Worm (Caenorhabditis elegans) whole organism, L3 larva: ENCODE measurements around the gene srw-76.

Experiments used
- aly-2 ChIP-seq: fragments of 150-350 bp; optimal IDR thresholded peaks from 2 replicates; lab custom pipeline; 2014; ENCODE audit warnings: missing biosample characterization, missing genetic modification characterization
- ama-1 ChIP-seq: fragments of 150-350 bp; optimal IDR thresholded peaks from 2 replicates; lab custom pipeline; 2018
- ceh-16 ChIP-seq: sonication (generic microtip); optimal IDR thresholded peaks from 2 replicates; lab custom pipeline; 2017; ENCODE audit warnings: missing biosample characterization, missing genetic modification characterization
- ceh-28 ChIP-seq: fragments of 150-350 bp; optimal IDR thresholded peaks from 2 replicates; lab custom pipeline; 2014; ENCODE audit warnings: missing biosample characterization, missing genetic modification reagents, missing genetic modification characterization
- ceh-9 ChIP-seq: sonication (generic microtip); optimal IDR thresholded peaks from 2 replicates; lab custom pipeline; 2018; ENCODE audit warnings: missing biosample characterization, missing genetic modification characterization
- daf-12 ChIP-seq: fragments of 150-350 bp; optimal IDR thresholded peaks from 2 replicates; lab custom pipeline; 2014; ENCODE audit warnings: missing biosample characterization, missing genetic modification reagents, missing genetic modification characterization
- egl-27 ChIP-seq: sonication (generic microtip); optimal IDR thresholded peaks from 4 replicates; lab custom pipeline; 2017; ENCODE audit warnings: missing biosample characterization, missing genetic modification reagents, missing genetic modification characterization
- egl-5 ChIP-seq: fragments of 150-350 bp; optimal IDR thresholded peaks from 2 replicates; lab custom pipeline; 2017; ENCODE audit warnings: missing biosample characterization, missing genetic modification reagents, missing genetic modification characterization, inconsistent platforms
- eor-1 ChIP-seq, 2 experiments: fragments of 150-350 bp; optimal IDR thresholded peaks; 2 replicates each; lab custom pipeline; 2014 to 2018; ENCODE audit warnings: missing biosample characterization in 2 of 2, missing genetic modification characterization in 2 of 2
- fos-1 ChIP-seq: fragments of 150-350 bp; optimal IDR thresholded peaks from 2 replicates; lab custom pipeline; 2014; ENCODE audit warnings: missing biosample characterization, missing genetic modification characterization
- jun-1 ChIP-seq: fragments of 150-350 bp; optimal IDR thresholded peaks from 2 replicates; lab custom pipeline; 2014; ENCODE audit warnings: missing biosample characterization, missing genetic modification reagents, missing genetic modification characterization
- mdl-1 ChIP-seq: fragments of 150-350 bp; optimal IDR thresholded peaks from 2 replicates; lab custom pipeline; 2014; ENCODE audit warnings: missing biosample characterization, missing genetic modification characterization
- nhr-11 ChIP-seq: fragments of 150-350 bp; optimal IDR thresholded peaks from 2 replicates; lab custom pipeline; 2014; ENCODE audit warnings: missing biosample characterization, missing genetic modification characterization
- nhr-12 ChIP-seq: fragments of 150-350 bp; optimal IDR thresholded peaks from 2 replicates; lab custom pipeline; 2014; ENCODE audit warnings: missing biosample characterization, missing genetic modification characterization
- nhr-23 ChIP-seq: fragments of 150-350 bp; optimal IDR thresholded peaks from 2 replicates; lab custom pipeline; 2014; ENCODE audit warnings: missing biosample characterization, missing genetic modification reagents, missing genetic modification characterization
- nhr-28 ChIP-seq: fragments of 150-350 bp; optimal IDR thresholded peaks from 2 replicates; lab custom pipeline; 2014; ENCODE audit warnings: missing biosample characterization, missing genetic modification characterization
- nhr-67 ChIP-seq: fragments of 150-350 bp; optimal IDR thresholded peaks from 2 replicates; lab custom pipeline; 2014; ENCODE audit warnings: missing biosample characterization, missing genetic modification characterization
- pqm-1 ChIP-seq: fragments of 150-350 bp; optimal IDR thresholded peaks from 2 replicates; lab custom pipeline; 2017; ENCODE audit warnings: missing biosample characterization, missing genetic modification characterization, inconsistent platforms
- snpc-4 ChIP-seq: fragments of 150-350 bp; optimal IDR thresholded peaks from 2 replicates; lab custom pipeline; 2014; ENCODE audit warnings: missing biosample characterization, missing genetic modification characterization
- tbx-2 ChIP-seq: sonication (generic microtip); optimal IDR thresholded peaks from 2 replicates; lab custom pipeline; 2016; ENCODE audit warnings: mild to moderate bottlenecking, missing genetic modification characterization, missing compliant biosample characterization
- unc-39 ChIP-seq: sonication (generic microtip); optimal IDR thresholded peaks from 4 replicates; lab custom pipeline; 2017; ENCODE audit warnings: missing biosample characterization, missing genetic modification characterization
- zag-1 ChIP-seq: fragments of 150-350 bp; optimal IDR thresholded peaks from 2 replicates; lab custom pipeline; 2014; ENCODE audit warnings: missing biosample characterization, missing genetic modification characterization
- ztf-11 ChIP-seq: fragments of 150-350 bp; optimal IDR thresholded peaks from 2 replicates; lab custom pipeline; 2014; ENCODE audit warnings: missing biosample characterization, missing genetic modification characterization
- ztf-4 ChIP-seq: fragments of 150-350 bp; optimal IDR thresholded peaks from 2 replicates; lab custom pipeline; 2014; ENCODE audit warnings: missing biosample characterization, missing genetic modification characterization

Gene srw-76

DNA sequence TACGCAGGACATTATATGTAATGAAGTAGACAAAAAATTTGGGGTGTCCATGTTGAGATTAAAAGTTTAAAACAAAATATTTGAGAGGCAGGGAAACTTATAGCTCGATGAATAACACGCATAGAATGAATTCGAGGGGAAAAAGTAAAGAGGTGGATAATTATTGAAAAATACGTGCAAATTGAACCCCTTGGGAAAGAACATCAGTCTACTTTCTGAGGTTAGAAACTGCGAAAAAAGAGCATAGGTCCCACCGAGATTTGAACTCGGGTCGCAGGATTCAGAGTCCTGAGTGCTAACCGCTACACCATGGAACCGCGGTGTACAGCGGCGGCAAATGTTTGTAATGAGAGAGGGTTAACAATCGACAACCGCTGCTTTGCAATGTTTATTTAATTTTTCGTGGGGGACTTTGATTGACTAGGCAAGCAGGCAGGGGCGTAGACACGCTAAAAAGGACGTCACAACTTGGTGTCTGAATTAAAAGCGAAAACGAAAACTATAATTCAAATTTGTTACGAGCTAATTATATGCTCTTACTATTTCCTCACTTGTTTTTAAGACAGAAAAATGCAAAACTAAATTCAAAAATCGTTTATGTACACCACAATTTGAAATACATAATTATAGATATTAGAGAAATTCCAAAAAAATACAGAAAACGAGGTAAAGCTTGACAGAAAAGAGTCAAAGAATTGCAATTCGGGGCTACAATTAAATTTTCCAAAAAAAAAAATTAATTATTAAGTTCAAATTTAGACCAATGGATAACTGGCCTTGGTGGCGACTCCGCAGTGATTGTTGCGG lies 45.9 kb downstream of the srw-76 start, which contains the start of gene srh-269 (continued):
- TF ChIP-seq zag-1 (tag; lab: Kevin White, UChicago), result no peak
- no peak for TF ChIP-seq tbx-2
- TF ChIP-seq ceh-9 (tag; lab: Kevin White, UChicago), result no peak
- TF ChIP-seq nhr-67 (tag; lab: Kevin White, UChicago), result no peak
- no peak for TF ChIP-seq egl-5 (tag; lab: Kevin White, UChicago)
- TF ChIP-seq egl-27, result peak; percentile 33
- TF ChIP-seq ceh-16 (tag; lab: Kevin White, UChicago), result no peak

DNA sequence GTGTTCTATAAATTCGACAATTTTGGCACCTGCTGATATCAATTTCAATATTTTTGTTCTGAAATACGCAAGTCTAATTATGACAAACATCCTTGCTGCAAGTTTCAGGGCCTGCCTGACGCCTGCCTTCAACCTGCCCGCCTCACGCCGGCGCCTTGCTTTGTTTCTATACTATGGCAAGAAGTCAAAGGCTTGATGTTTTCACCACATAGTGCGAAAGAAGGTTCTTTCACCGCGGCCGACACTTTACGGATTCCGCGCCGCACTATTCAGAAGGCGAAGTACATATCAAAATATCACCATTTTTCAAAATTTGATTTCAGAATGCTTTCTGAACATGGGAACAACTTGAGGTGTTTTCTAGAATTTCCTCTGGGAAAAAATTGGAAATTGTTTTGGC lies 48.6 kb downstream of the srw-76 start:
- no peak for TF ChIP-seq nhr-23 (tag; lab: Kevin White, UChicago)
- TF ChIP-seq jun-1 (tag; lab: Kevin White, UChicago), result no peak
- TF ChIP-seq eor-1 (tag; optimal IDR thresholded peaks at IDR 0.05; lab: Kevin White, UChicago), result no peak
- no peak for TF ChIP-seq tbx-2
- no peak for TF ChIP-seq mdl-1 (tag; lab: Kevin White, UChicago)
- no peak for TF ChIP-seq daf-12 (tag; lab: Kevin White, UChicago)
- no peak for TF ChIP-seq ama-1 (lab: Kevin White, UChicago)
- no peak for TF ChIP-seq ztf-4 (tag; lab: Kevin White, UChicago)
- TF ChIP-seq nhr-67 (tag; lab: Kevin White, UChicago), result no peak
- TF ChIP-seq nhr-12, result no peak
- no peak for TF ChIP-seq ceh-28 (tag; lab: Kevin White, UChicago)
- no peak for TF ChIP-seq nhr-28 (tag; lab: Kevin White, UChicago)
- no peak for TF ChIP-seq pqm-1 (tag; lab: Kevin White, UChicago)
- no peak for TF ChIP-seq egl-27
- no peak for TF ChIP-seq fos-1 (tag; lab: Kevin White, UChicago)
- TF ChIP-seq snpc-4 (tag; lab: Kevin White, UChicago), result no peak
- no peak for TF ChIP-seq unc-39 (tag; lab: Kevin White, UChicago)
- no peak for TF ChIP-seq ceh-16 (tag; lab: Kevin White, UChicago)

DNA sequence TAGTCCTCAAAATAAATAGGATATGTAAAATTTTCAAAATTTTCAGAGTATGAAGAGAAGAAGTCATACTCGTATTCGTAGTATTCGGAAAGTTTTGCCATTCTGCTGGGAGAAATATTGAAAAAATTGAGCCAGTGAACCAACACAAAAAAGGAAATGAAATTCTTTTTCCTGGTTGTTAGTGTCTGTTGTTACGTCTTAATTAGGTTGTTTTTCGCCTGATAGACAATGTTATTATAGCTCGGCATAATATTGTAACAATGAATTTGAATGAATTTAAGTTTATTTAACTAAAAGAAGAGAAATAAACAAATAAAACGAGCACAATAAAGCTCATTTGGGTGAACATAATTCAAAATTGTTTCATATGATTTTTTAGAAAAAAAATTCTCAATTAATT lies 49.7 kb downstream of the srw-76 start, which contains the start of gene srw-73:
srw-73 (minus strand) TSS at position 101 of the 400 bp plus-strand sequence.
- TF ChIP-seq nhr-11 (tag; lab: Kevin White, UChicago) (no peak), eor-1 (tag; optimal IDR thresholded peaks at IDR 0.05; lab: Kevin White, UChicago) (no peak), ceh-16 (tag; lab: Kevin White, UChicago) (no peak), unc-39 (tag; lab: Kevin White, UChicago) (no peak), ztf-11 (tag; lab: Kevin White, UChicago) (no peak), nhr-23 (tag; lab: Kevin White, UChicago) (no peak), aly-2 (no peak)
